Fruit fly (Drosophila melanogaster): ENCODE measurements around the gene Polr1E.

DNA sequence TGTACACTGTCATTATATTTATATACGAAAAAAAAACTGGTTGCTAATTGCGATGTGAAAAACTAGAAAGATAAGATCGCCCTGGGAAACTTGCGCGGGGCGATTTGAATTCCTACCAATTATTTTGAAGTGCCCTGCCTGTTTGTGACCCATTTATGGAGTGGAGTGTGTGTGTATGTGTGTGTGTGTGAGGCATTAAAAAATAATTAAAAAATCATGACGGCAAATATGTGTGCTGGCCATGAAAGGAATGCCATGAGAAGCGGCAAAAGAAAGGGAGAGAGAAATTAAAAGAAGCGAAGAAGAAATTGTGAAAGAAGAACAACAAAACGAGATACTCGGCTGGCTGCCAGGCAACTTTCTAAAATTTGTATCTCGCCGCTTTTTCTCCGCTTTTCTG is 8.4 kb upstream of the Polr1E start:
- TF ChIP-seq btn (GFP tag; optimal IDR thresholded peaks at IDR 0.05) (no peak), sima (GFP tag; optimal IDR thresholded peaks at IDR 0.05) (no peak), sisA (GFP tag; IDR thresholded peaks at IDR 0.05) (no peak), CG18011 (GFP tag; optimal IDR thresholded peaks at IDR 0.05) (no peak), trh (GFP tag; optimal IDR thresholded peaks at IDR 0.05) (no peak), CTCF (GFP tag; optimal IDR thresholded peaks at IDR 0.05) (no peak), CG8089 (GFP tag; optimal IDR thresholded peaks at IDR 0.05) (no peak), CG33213 (GFP tag; optimal IDR thresholded peaks at IDR 0.05) (no peak), CG11247 (GFP tag; IDR thresholded peaks at IDR 0.05) (no peak), CG12391 (tag; optimal IDR thresholded peaks at IDR 0.05) (no peak), HHEX (GFP tag; optimal IDR thresholded peaks at IDR 0.05) (no peak), Camta (GFP tag; optimal IDR thresholded peaks at IDR 0.05) (no peak), Dfd (GFP tag; optimal IDR thresholded peaks at IDR 0.05) (no peak), CG13287 (GFP tag; IDR thresholded peaks at IDR 0.05; ENCODE audit: partially characterized antibody) (no peak)
